Worm (Caenorhabditis elegans): ENCODE measurements around the gene nspf-3.
A peak's percentile ranks its signal among the peaks of the same experiment; 100 is the strongest.
"Not testable (repeated sequence)": the region's sequence is repeated elsewhere in the genome, so short reads cannot be mapped to it uniquely, and the experiment has no call there.

The nspf-3 gene

ce11 chrII:2649539-2649938, 40.4 kb downstream of the nspf-3 start, which contains the start of the genes F22E5.13 and F22E5.6:
Gene F22E5.13, minus strand, starts transcription at chrII:2649639.
Gene F22E5.6, plus strand, starts transcription at chrII:2649835.
- TF ChIP-seq nhr-25 (tag; optimal IDR thresholded peaks at IDR 0.05; ENCODE audit: borderline replicate concordance, insufficient read depth) (no peak), lin-38 (GFP tag; IDR thresholded peaks at IDR 0.05) (no peak), ama-1 (optimal IDR thresholded peaks at IDR 0.05) (no peak), nhr-42 (GFP tag; IDR thresholded peaks at IDR 0.05) (no peak), madf-9 (GFP tag; conservative IDR thresholded peaks at IDR 0.05) (no peak), ceh-82 (tag; optimal IDR thresholded peaks at IDR 0.05) (no peak), ceh-32 (tag; optimal IDR thresholded peaks at IDR 0.05; ENCODE audit: poor library complexity) (no peak), nhr-41 (GFP tag; IDR thresholded peaks at IDR 0.05) (no peak), rbr-2 (tag; optimal IDR thresholded peaks at IDR 0.05) (no peak), snpc-4 (tag; optimal IDR thresholded peaks at IDR 0.05) (no peak), lsy-2 (tag; optimal IDR thresholded peaks at IDR 0.05) (no peak)

- TF ChIP-seq nhr-11 (tag; optimal IDR thresholded peaks at IDR 0.05) (peak; percentile 19), R02D3.7 (tag; optimal IDR thresholded peaks at IDR 0.05) (no peak), lin-13 (GFP tag; optimal IDR thresholded peaks at IDR 0.05) (no peak), nhr-25 (tag; optimal IDR thresholded peaks at IDR 0.05; ENCODE audit: borderline replicate concordance, insufficient read depth) (no peak), ceh-20 (GFP tag; IDR thresholded peaks at IDR 0.05) (0 out of 2 replicates have a peak, but pooled peaks have one; percentile 19), nhr-28 (tag; optimal IDR thresholded peaks at IDR 0.05) (peak; percentile 0), nhr-76 (tag; optimal IDR thresholded peaks at IDR 0.05) (no peak), nhr-48 (tag; optimal IDR thresholded peaks at IDR 0.05) (no peak), lir-3 (tag; optimal IDR thresholded peaks at IDR 0.05) (no peak), dve-1 (tag; optimal IDR thresholded peaks at IDR 0.05; ENCODE audit: insufficient read depth) (no peak), mes-2 (tag; optimal IDR thresholded peaks at IDR 0.05; ENCODE audit: poor library complexity, severe bottlenecking) (no peak), snpc-4 (tag; optimal IDR thresholded peaks at IDR 0.05) (no peak), sdz-12 (GFP tag; optimal IDR thresholded peaks at IDR 0.05) (no peak), zfp-2 (tag; optimal IDR thresholded peaks at IDR 0.05) (no peak), hmg-1.1 (GFP tag; IDR thresholded peaks at IDR 0.05) (peak; percentile 48; the same call in 1 of the 2 replicates), arid-1 (GFP tag; conservative IDR thresholded peaks at IDR 0.05) (no peak), hlh-11 (tag; optimal IDR thresholded peaks at IDR 0.05) (peak; percentile 10), daf-16 (GFP tag; optimal IDR thresholded peaks at IDR 0.05) (peak in 1 of 2 experiments; percentile 60), daf-16 (tag; optimal IDR thresholded peaks at IDR 0.05) (no peak), dmd-9 (GFP tag; IDR thresholded peaks at IDR 0.05) (no peak)
These were observed 41.0 kb downstream of the nspf-3 start for ce11 chrII:2649015-2649414.

DNA sequence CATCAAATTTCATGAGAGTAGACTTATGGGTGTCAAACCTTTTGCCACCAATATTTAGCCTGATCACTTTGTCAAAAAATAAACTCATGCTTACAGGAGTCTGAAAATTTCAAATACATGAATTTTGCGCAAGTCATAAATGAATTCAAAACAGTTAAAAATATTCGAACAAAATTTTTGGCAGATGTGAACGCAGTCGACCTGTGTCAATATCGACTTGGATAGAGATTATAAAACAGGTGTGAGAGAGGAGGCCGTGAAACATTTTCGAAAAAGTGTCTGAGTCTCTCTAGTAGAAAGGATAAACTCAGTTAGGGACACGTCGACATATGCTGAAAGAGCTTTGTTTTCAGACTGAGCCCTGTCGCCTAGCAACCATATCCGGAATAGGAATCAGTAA, 43.2 kb downstream of the nspf-3 start, which contains the start of gene F22E5.12:
TSS of gene F22E5.12 (minus strand) at position 101 of the 400 bp plus-strand sequence.
- not testable (repeated sequence) for TF ChIP-seq snpc-4 (tag; optimal IDR thresholded peaks at IDR 0.05); Y48G9A.11 (GFP tag; IDR thresholded peaks at IDR 0.05); ZK337.2 (GFP tag; IDR thresholded peaks at IDR 0.05)

DNA sequence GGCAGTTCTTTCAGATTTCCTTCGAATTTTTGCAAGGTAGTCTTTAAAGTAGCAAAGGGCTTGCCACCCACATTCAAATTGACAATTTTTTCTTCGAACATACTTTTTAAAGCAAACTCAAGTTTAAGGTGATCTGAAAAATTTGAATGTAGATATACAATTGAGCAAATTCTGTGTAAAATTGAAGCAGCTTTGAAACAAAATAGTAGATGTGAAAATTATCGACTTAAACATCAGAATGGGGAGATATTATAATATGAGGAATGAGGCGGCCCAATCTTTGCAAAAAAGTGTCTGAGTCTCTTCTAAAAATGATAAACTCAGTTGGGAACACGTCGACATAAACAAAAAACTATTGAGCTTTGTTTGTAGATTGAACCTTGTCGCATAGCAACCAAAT, 45.5 kb downstream of the nspf-3 start, which contains the start of gene F22E5.11:
TSS of gene F22E5.11 (minus strand) at position 101 of the 400 bp plus-strand sequence.
- TF ChIP-seq ama-1 (optimal IDR thresholded peaks at IDR 0.05) (no peak), D1046.2 (GFP tag; IDR thresholded peaks at IDR 0.05) (no peak), zip-11 (GFP tag; IDR thresholded peaks at IDR 0.05) (no peak), ztf-7 (tag; optimal IDR thresholded peaks at IDR 0.05) (no peak), lin-1 (GFP tag; IDR thresholded peaks at IDR 0.05) (no peak), tag-97 (GFP tag; IDR thresholded peaks at IDR 0.05) (no peak), Y105C5A.15 (GFP tag; IDR thresholded peaks at IDR 0.05) (no peak), F44E2.7 (GFP tag; IDR thresholded peaks at IDR 0.05) (no peak), cey-2 (tag; optimal IDR thresholded peaks at IDR 0.05; ENCODE audit: borderline replicate concordance, insufficient read depth) (no peak), nhr-10 (tag; optimal IDR thresholded peaks at IDR 0.05) (no peak), snpc-4 (tag; optimal IDR thresholded peaks at IDR 0.05) (no peak), vab-7 (GFP tag; IDR thresholded peaks at IDR 0.05) (no peak), ZK546.5 (tag; optimal IDR thresholded peaks at IDR 0.05) (no peak), ZK337.2 (GFP tag; IDR thresholded peaks at IDR 0.05) (no peak), egl-43 (GFP tag; IDR thresholded peaks at IDR 0.05) (no peak)
